Fruit fly (Drosophila melanogaster): ENCODE data around the gene CG9682.

- no peak for TF ChIP-seq rn (GFP tag; IDR thresholded peaks at IDR 0.05)
- peak; percentile 88 for TF ChIP-seq EcR (GFP tag; optimal IDR thresholded peaks at IDR 0.05)
- TF ChIP-seq CG8301 (tag; optimal IDR thresholded peaks at IDR 0.05) = peak; percentile 79
- no peak for TF ChIP-seq D1 (tag; optimal IDR thresholded peaks at IDR 0.05)
These were observed 7.4 kb upstream of the CG9682 start, which contains the start of gene CG9737 for dm6 chr3R:30243262-30243815.

Data from whole organism, pupa.